Fruit fly (Drosophila melanogaster) whole organism, prepupa: ENCODE measurements around the gene MESR3.

Experiments
- Smox ChIP-seq: fragments of 200-800 bp; sonication (Bioruptor generic); optimal IDR thresholded peaks from 3 replicates; lab custom pipeline; 2016; ENCODE audit warnings: missing biosample characterization, missing genetic modification characterization
- acj6 ChIP-seq: fragments of 200-800 bp; sonication (Bioruptor generic); optimal IDR thresholded peaks from 3 replicates; lab custom pipeline; 2016; ENCODE audit warnings: missing biosample characterization, missing genetic modification characterization

dm6 chr2L:18571724-18572427 lies 45.2 kb upstream of the MESR3 start:
- no peak for TF ChIP-seq Smox (GFP tag; lab: Kevin White, UChicago)
- no peak for TF ChIP-seq acj6
